Fruit fly (Drosophila melanogaster) whole organism, embryonic: ENCODE results near the gene wit.

Experiments
- Adf1 ChIP-seq: fragments of 200-800 bp; sonication (Bioruptor generic); IDR thresholded peaks from 2 replicates; pipeline ENCODE4 v1.3.6; 2022; ENCODE audit warnings: missing biosample characterization, missing genetic modification characterization
- B-H1 ChIP-seq: fragments of 200-800 bp; sonication (Bioruptor generic); IDR thresholded peaks from 3 replicates; pipeline ENCODE4 v1.3.6; 2022; ENCODE audit warnings: missing biosample characterization, missing genetic modification characterization
- Bdp1 ChIP-seq: fragments of 200-800 bp; sonication (Bioruptor generic); optimal IDR thresholded peaks from 3 replicates; lab custom pipeline; 2016; ENCODE audit warnings: missing biosample characterization, missing genetic modification characterization
- CG10431 ChIP-seq: fragments of 200-800 bp; sonication (Bioruptor generic); optimal IDR thresholded peaks from 3 replicates; lab custom pipeline; 2018; ENCODE audit warnings: missing biosample characterization, mild to moderate bottlenecking, missing genetic modification characterization
- CG11085 ChIP-seq: fragments of 200-800 bp; sonication (Bioruptor generic); IDR thresholded peaks from 2 replicates; pipeline ENCODE4 v1.3.6; 2022; ENCODE audit warnings: missing biosample characterization, missing genetic modification characterization
- CG11504 ChIP-seq: fragments of 200-800 bp; sonication (Bioruptor generic); optimal IDR thresholded peaks from 3 replicates; lab custom pipeline; 2019; ENCODE audit warnings: missing biosample characterization, mild to moderate bottlenecking, missing genetic modification characterization, moderate library complexity
- CG11696 ChIP-seq: fragments of 200-800 bp; sonication (Bioruptor generic); IDR thresholded peaks from 2 replicates; pipeline ENCODE4 v1.3.6; 2022; ENCODE audit warnings: missing biosample characterization, missing genetic modification characterization
- CG12155 ChIP-seq: fragments of 200-800 bp; sonication (Bioruptor generic); optimal IDR thresholded peaks from 3 replicates; lab custom pipeline; 2016; ENCODE audit warnings: missing biosample characterization, missing genetic modification characterization
- CG13123 ChIP-seq: fragments of 200-800 bp; sonication (Bioruptor generic); optimal IDR thresholded peaks from 2 replicates; lab custom pipeline; 2016; ENCODE audit warnings: missing biosample characterization, missing genetic modification characterization
- CG13287 ChIP-seq: fragments of 200-800 bp; sonication (Bioruptor generic); IDR thresholded peaks from 2 replicates; pipeline ENCODE4 v1.3.6; 2022; ENCODE audit warnings: missing biosample characterization, missing genetic modification characterization; ENCODE audit not compliant: partially characterized antibody
- CG14667 ChIP-seq: fragments of 200-800 bp; sonication (Bioruptor generic); IDR thresholded peaks from 2 replicates; pipeline ENCODE4 v1.3.6; 2022; ENCODE audit warnings: missing biosample characterization, missing genetic modification characterization
- CG15696 ChIP-seq: fragments of 200-800 bp; sonication (Bioruptor generic); optimal IDR thresholded peaks from 2 replicates; lab custom pipeline; 2019; ENCODE audit warnings: missing biosample characterization, mild to moderate bottlenecking, missing genetic modification characterization, moderate library complexity
- CG16863 ChIP-seq: fragments of 200-800 bp; sonication (Bioruptor generic); optimal IDR thresholded peaks from 3 replicates; lab custom pipeline; 2016; ENCODE audit warnings: missing biosample characterization, missing genetic modification characterization
- CG17612 ChIP-seq: fragments of 200-800 bp; sonication (Bioruptor generic); IDR thresholded peaks from 2 replicates; pipeline ENCODE4 v1.3.6; 2022; ENCODE audit warnings: missing biosample characterization, missing genetic modification characterization
- CG18599 ChIP-seq: fragments of 200-800 bp; sonication (Bioruptor generic); optimal IDR thresholded peaks from 3 replicates; lab custom pipeline; 2017; ENCODE audit warnings: missing biosample characterization, missing genetic modification characterization, mild to moderate bottlenecking, moderate library complexity, missing genetic modification reagents
- CG2875 ChIP-seq: fragments of 200-800 bp; sonication (Bioruptor generic); optimal IDR thresholded peaks from 2 replicates; lab custom pipeline; 2017; ENCODE audit warnings: missing biosample characterization, mild to moderate bottlenecking, missing genetic modification characterization, missing genetic modification reagents
- CG34224 ChIP-seq: fragments of 200-800 bp; sonication (Bioruptor generic); IDR thresholded peaks from 3 replicates; pipeline ENCODE4 v1.3.6; 2022; ENCODE audit warnings: missing biosample characterization, missing genetic modification characterization; ENCODE audit not compliant: partially characterized antibody
- CG3847 ChIP-seq: fragments of 200-800 bp; sonication (Bioruptor generic); IDR thresholded peaks from 2 replicates; pipeline ENCODE4 v1.3.6; 2022; ENCODE audit warnings: missing biosample characterization, missing genetic modification characterization
- CG4328 ChIP-seq: fragments of 200-800 bp; sonication (Bioruptor generic); optimal IDR thresholded peaks from 3 replicates; lab custom pipeline; 2017; ENCODE audit warnings: missing biosample characterization, missing genetic modification reagents, missing genetic modification characterization
- CG8388 ChIP-seq: fragments of 200-800 bp; sonication (Bioruptor generic); optimal IDR thresholded peaks from 2 replicates; lab custom pipeline; 2019; ENCODE audit warnings: missing biosample characterization, mild to moderate bottlenecking, missing genetic modification characterization, moderate library complexity
- CG8944 ChIP-seq: fragments of 200-800 bp; sonication (Bioruptor generic); optimal IDR thresholded peaks from 3 replicates; lab custom pipeline; 2016; ENCODE audit warnings: missing biosample characterization, missing genetic modification characterization
- CG9215 ChIP-seq: fragments of 200-800 bp; sonication (Bioruptor generic); IDR thresholded peaks from 2 replicates; pipeline ENCODE4 v1.3.6; 2022; ENCODE audit warnings: missing biosample characterization, missing genetic modification characterization
- CG9437 ChIP-seq: fragments of 200-800 bp; sonication (Bioruptor generic); optimal IDR thresholded peaks from 2 replicates; lab custom pipeline; 2018; ENCODE audit warnings: missing biosample characterization, mild to moderate bottlenecking, missing genetic modification characterization
- CTCF ChIP-seq: fragments of 200-800 bp; sonication (Bioruptor generic); optimal IDR thresholded peaks from 2 replicates; lab custom pipeline; 2017; ENCODE audit warnings: missing biosample characterization, mild to moderate bottlenecking, missing genetic modification characterization, moderate library complexity
- D19A ChIP-seq: fragments of 200-800 bp; optimal IDR thresholded peaks from 3 replicates; lab custom pipeline; 2019; ENCODE audit warnings: missing biosample characterization, mild to moderate bottlenecking, missing genetic modification characterization, moderate library complexity
- Dek ChIP-seq: fragments of 200-800 bp; sonication (Bioruptor generic); optimal IDR thresholded peaks from 3 replicates; lab custom pipeline; 2019; ENCODE audit warnings: missing biosample characterization, mild to moderate bottlenecking, missing genetic modification characterization, moderate library complexity
- Dp ChIP-seq: fragments of 200-800 bp; sonication (Bioruptor generic); optimal IDR thresholded peaks from 2 replicates; lab custom pipeline; 2018; ENCODE audit warnings: missing biosample characterization, mild to moderate bottlenecking, missing genetic modification characterization, moderate library complexity
- E2f1 ChIP-seq: fragments of 200-800 bp; sonication (Bioruptor generic); IDR thresholded peaks from 2 replicates; pipeline ENCODE4 v1.3.6; 2022; ENCODE audit warnings: missing biosample characterization, missing genetic modification characterization
- HmgD ChIP-seq: fragments of 200-800 bp; sonication (Bioruptor generic); optimal IDR thresholded peaks from 3 replicates; lab custom pipeline; 2016; ENCODE audit warnings: missing biosample characterization, missing genetic modification characterization
- Hr39 ChIP-seq: fragments of >200 bp; optimal IDR thresholded peaks from 2 replicates; lab custom pipeline; 2017
- Kr ChIP-seq: fragments of 200-800 bp; sonication (Bioruptor generic); optimal IDR thresholded peaks from 2 replicates; lab custom pipeline; 2017; ENCODE audit warnings: missing biosample characterization, mild to moderate bottlenecking, missing genetic modification characterization
- Nf-YB ChIP-seq: fragments of 200-800 bp; sonication (Bioruptor generic); optimal IDR thresholded peaks from 3 replicates; lab custom pipeline; 2019; ENCODE audit warnings: missing biosample characterization, mild to moderate bottlenecking, missing genetic modification characterization, moderate library complexity
- al ChIP-seq: fragments of 200-800 bp; sonication (Bioruptor generic); IDR thresholded peaks from 2 replicates; pipeline ENCODE4 v1.3.6; 2022; ENCODE audit warnings: missing biosample characterization, missing genetic modification characterization
- cad ChIP-seq: fragments of >200 bp; optimal IDR thresholded peaks from 2 replicates; lab custom pipeline; 2017; ENCODE audit warnings: missing biosample characterization, missing genetic modification characterization
- cato ChIP-seq: fragments of 200-800 bp; sonication (Bioruptor generic); optimal IDR thresholded peaks from 2 replicates; lab custom pipeline; 2016; ENCODE audit warnings: missing biosample characterization, missing genetic modification characterization, borderline replicate concordance
- crc ChIP-seq: fragments of 200-800 bp; sonication (Bioruptor generic); optimal IDR thresholded peaks from 2 replicates; lab custom pipeline; 2016; ENCODE audit warnings: missing biosample characterization, missing genetic modification characterization
- crol ChIP-seq: fragments of 200-800 bp; sonication (Bioruptor generic); IDR thresholded peaks from 2 replicates; pipeline ENCODE4 v1.3.6; 2022; ENCODE audit warnings: missing biosample characterization, missing genetic modification characterization
- dysf ChIP-seq: fragments of 200-800 bp; sonication (Bioruptor generic); IDR thresholded peaks from 3 replicates; pipeline ENCODE4 v1.3.6; 2022; ENCODE audit warnings: missing biosample characterization, missing genetic modification characterization
- ems ChIP-seq: fragments of 200-800 bp; sonication (Bioruptor generic); optimal IDR thresholded peaks from 3 replicates; lab custom pipeline; 2016; ENCODE audit warnings: missing biosample characterization, missing genetic modification characterization
- fd102C ChIP-seq: fragments of 200-800 bp; sonication (Bioruptor generic); optimal IDR thresholded peaks from 2 replicates; lab custom pipeline; 2018; ENCODE audit warnings: missing biosample characterization, mild to moderate bottlenecking, missing genetic modification characterization, moderate library complexity
- gsb-n ChIP-seq: fragments of 200-800 bp; sonication (Bioruptor generic); optimal IDR thresholded peaks from 3 replicates; lab custom pipeline; 2018; ENCODE audit warnings: missing biosample characterization, mild to moderate bottlenecking, missing genetic modification characterization
- odd ChIP-seq: fragments of 200-800 bp; sonication (Bioruptor generic); optimal IDR thresholded peaks from 2 replicates; lab custom pipeline; 2017; ENCODE audit warnings: missing biosample characterization, mild to moderate bottlenecking, missing genetic modification characterization
- onecut ChIP-seq: fragments of 200-800 bp; sonication (Bioruptor generic); IDR thresholded peaks from 2 replicates; pipeline ENCODE4 v1.3.6; 2022; ENCODE audit warnings: missing biosample characterization, missing genetic modification characterization
- org-1 ChIP-seq: fragments of 200-800 bp; sonication (Bioruptor generic); optimal IDR thresholded peaks from 2 replicates; lab custom pipeline; 2017; ENCODE audit warnings: missing biosample characterization, missing genetic modification characterization
- pnt ChIP-seq: fragments of 200-800 bp; sonication (Bioruptor generic); optimal IDR thresholded peaks from 3 replicates; lab custom pipeline; 2016; ENCODE audit warnings: missing biosample characterization, missing genetic modification characterization
- schlank ChIP-seq: fragments of 200-800 bp; sonication (Bioruptor generic); optimal IDR thresholded peaks from 2 replicates; lab custom pipeline; 2018; ENCODE audit warnings: missing biosample characterization, mild to moderate bottlenecking, missing genetic modification characterization
- seq ChIP-seq: fragments of 200-800 bp; sonication (Bioruptor generic); IDR thresholded peaks from 2 replicates; pipeline ENCODE4 v1.3.6; 2022; ENCODE audit warnings: missing biosample characterization, missing genetic modification characterization
- slp2 ChIP-seq: fragments of 200-800 bp; sonication (Bioruptor generic); optimal IDR thresholded peaks from 2 replicates; lab custom pipeline; 2016; ENCODE audit warnings: missing biosample characterization, missing genetic modification characterization
- twi ChIP-seq: fragments of 200-800 bp; optimal IDR thresholded peaks from 2 replicates; lab custom pipeline; 2019; ENCODE audit warnings: missing biosample characterization, mild to moderate bottlenecking, missing genetic modification characterization, moderate library complexity
- wor ChIP-seq: fragments of 200-800 bp; sonication (Bioruptor generic); IDR thresholded peaks from 2 replicates; pipeline ENCODE4 v1.3.6; 2022; ENCODE audit warnings: missing biosample characterization, missing genetic modification characterization
- zfh2 ChIP-seq: fragments of 200-800 bp; sonication (Bioruptor generic); optimal IDR thresholded peaks from 2 replicates; lab custom pipeline; 2016; ENCODE audit warnings: missing biosample characterization, missing genetic modification characterization

The wit gene

dm6 chr3L:4040247-4040925 lies 31.1 kb downstream of the wit start, which contains the start of the genes CG11593 and Rcd5 (continued):
- peak; percentile 25 for TF ChIP-seq CG9437 (GFP tag; lab: Kevin White, UChicago)
- TF ChIP-seq CG9215, result peak; percentile 86
- TF ChIP-seq CG11504 (tag; lab: Kevin White, UChicago), result no peak
- no peak for TF ChIP-seq Bdp1
- TF ChIP-seq B-H1, result peak; percentile 65
- no peak for TF ChIP-seq Dek (tag; lab: Kevin White, UChicago)
- TF ChIP-seq cato (GFP tag; lab: Kevin White, UChicago), result peak; percentile 33
- TF ChIP-seq slp2 (GFP tag; lab: Kevin White, UChicago), result peak; percentile 9
- TF ChIP-seq D19A (tag; lab: Kevin White, UChicago), result no peak
- TF ChIP-seq CG8388 (GFP tag; lab: Kevin White, UChicago), result peak; percentile 55
- TF ChIP-seq CG13287 (GFP tag; lab: Robert Waterston, UW), result peak; percentile 38
- TF ChIP-seq CG3847 (GFP tag; lab: Robert Waterston, UW), result peak; percentile 95
- TF ChIP-seq E2f1, result peak; percentile 83
- no peak for TF ChIP-seq CG17612
- TF ChIP-seq crc, result no peak
- peak; percentile 22; the same call in 1 of the 2 replicates for TF ChIP-seq CG11085
- TF ChIP-seq wor, result peak; percentile 64; the same call in 1 of the 2 replicates
- TF ChIP-seq CG12155 (GFP tag; lab: Kevin White, UChicago), result no peak
- peak; percentile 50 for TF ChIP-seq CTCF (GFP tag; lab: Kevin White, UChicago)
- TF ChIP-seq CG2875 (GFP tag; lab: Kevin White, UChicago), result no peak
- TF ChIP-seq CG11696 (GFP tag; lab: Robert Waterston, UW), result no peak
- TF ChIP-seq twi (tag; lab: Kevin White, UChicago), result no peak
- TF ChIP-seq org-1 (GFP tag; lab: Kevin White, UChicago), result peak; percentile 25
- TF ChIP-seq CG13123 (GFP tag; lab: Kevin White, UChicago), result peak; percentile 25
- peak; percentile 57; the same call in 1 of the 2 replicates for TF ChIP-seq seq (GFP tag; lab: Robert Waterston, UW)
- peak; percentile 42 for TF ChIP-seq CG4328 (GFP tag; lab: Kevin White, UChicago)
- peak; percentile 45 for TF ChIP-seq zfh2
- no peak for TF ChIP-seq schlank (tag; lab: Kevin White, UChicago)
- TF ChIP-seq CG34224 (GFP tag; lab: Robert Waterston, UW), result 0 out of 3 replicates have a peak, but pooled peaks have one; percentile 14
- TF ChIP-seq CG15696 (tag; lab: Kevin White, UChicago), result peak; percentile 50
- peak; percentile 83 for TF ChIP-seq CG14667 (GFP tag; lab: Robert Waterston, UW)
- peak; percentile 9 for TF ChIP-seq CG16863 (GFP tag; lab: Kevin White, UChicago)
- no peak for TF ChIP-seq Hr39 (lab: Kevin White, UChicago)
- TF ChIP-seq Kr (GFP tag; lab: Kevin White, UChicago), result no peak
- no peak for TF ChIP-seq CG10431
- TF ChIP-seq gsb-n (tag; lab: Kevin White, UChicago), result no peak
- no peak for TF ChIP-seq ems (GFP tag; lab: Kevin White, UChicago)
- no peak for TF ChIP-seq odd (GFP tag; lab: Kevin White, UChicago)
- peak; percentile 6 for TF ChIP-seq CG8944 (GFP tag; lab: Kevin White, UChicago)
- TF ChIP-seq CG18599 (GFP tag; lab: Kevin White, UChicago), result peak; percentile 53
- TF ChIP-seq onecut (GFP tag; lab: Robert Waterston, UW), result no peak
- peak; percentile 82 for TF ChIP-seq al (GFP tag; lab: Robert Waterston, UW)
- TF ChIP-seq pnt, result peak; percentile 27
- TF ChIP-seq cad (GFP tag; lab: Kevin White, UChicago), result no peak
- peak; percentile 20; the same call in 1 of the 2 replicates for TF ChIP-seq crol (GFP tag; lab: Robert Waterston, UW)
- TF ChIP-seq Nf-YB (GFP tag; lab: Kevin White, UChicago), result no peak
- TF ChIP-seq dysf (GFP tag; lab: Robert Waterston, UW), result peak; percentile 83
- TF ChIP-seq HmgD (GFP tag; lab: Kevin White, UChicago), result no peak
- TF ChIP-seq Adf1 (GFP tag; lab: Robert Waterston, UW), result peak; percentile 49
- TF ChIP-seq fd102C (GFP tag; lab: Kevin White, UChicago), result no peak
- peak; percentile 39 for TF ChIP-seq Dp (GFP tag; lab: Kevin White, UChicago)
